Worm (Caenorhabditis elegans) whole organism, late embryonic: ENCODE results near the gene T02H6.8.

Source experiments
- ceh-34 ChIP-seq: sonication (generic microtip); optimal IDR thresholded peaks from 2 replicates; lab custom pipeline; 2016; ENCODE audit warnings: mild to moderate bottlenecking, missing genetic modification characterization, missing compliant biosample characterization
- pag-3 ChIP-seq: sonication (generic microtip); optimal IDR thresholded peaks from 2 replicates; lab custom pipeline; 2016; ENCODE audit warnings: missing compliant biosample characterization, missing genetic modification characterization, borderline replicate concordance

ce11 chrII:682326-682725 is 1.7 kb downstream of the T02H6.8 start, which contains the start of gene T02H6.7:
- TF ChIP-seq ceh-34 (tag; lab: Kevin White, UChicago) (no peak), pag-3 (no peak)
